Worm (Caenorhabditis elegans): ENCODE data around the gene R04F11.5.

Gene R04F11.5

ce11 chrV:12334387-12334786, 16.6 kb upstream of the R04F11.5 start:
- peak in 1 of 2 experiments; percentile 49 for TF ChIP-seq lsy-2 (tag; optimal IDR thresholded peaks at IDR 0.05)
- TF ChIP-seq nhr-129 (tag; optimal IDR thresholded peaks at IDR 0.05): peak; percentile 37
- peak; percentile 2 for TF ChIP-seq C34F6.9 (tag; optimal IDR thresholded peaks at IDR 0.05)
- TF ChIP-seq lin-11 (tag; optimal IDR thresholded peaks at IDR 0.05): no peak
- no peak for TF ChIP-seq lin-39 (tag; optimal IDR thresholded peaks at IDR 0.05)

DNA sequence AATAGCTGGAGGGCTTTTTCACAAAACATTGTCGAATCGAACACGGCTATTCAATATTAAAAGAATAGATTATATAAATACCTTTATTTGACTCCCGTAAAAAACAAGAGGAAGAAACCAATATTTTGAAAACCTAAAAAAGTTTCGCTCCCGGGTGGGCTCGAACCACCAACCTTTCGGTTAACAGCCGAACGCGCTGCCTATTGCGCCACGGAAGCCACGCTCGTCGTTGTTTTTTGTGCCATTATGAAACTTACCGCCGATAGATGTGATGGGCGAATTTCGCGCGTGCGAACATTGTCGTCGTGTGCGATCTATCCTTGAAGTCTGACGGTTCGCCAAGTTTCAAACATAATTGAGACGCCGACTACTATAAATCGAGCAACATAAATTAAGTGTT, 14.0 kb upstream of the R04F11.5 start:
- TF ChIP-seq nhr-21 (tag; optimal IDR thresholded peaks at IDR 0.05) (no peak), nhr-237 (tag; optimal IDR thresholded peaks at IDR 0.05) (no peak), unc-39 (tag; optimal IDR thresholded peaks at IDR 0.05) (no peak), crh-2 (tag; optimal IDR thresholded peaks at IDR 0.05) (peak; percentile 21), mbf-1 (tag; optimal IDR thresholded peaks at IDR 0.05) (no peak), nhr-10 (tag; optimal IDR thresholded peaks at IDR 0.05) (no peak), skn-1 (tag; optimal IDR thresholded peaks at IDR 0.05) (no peak), egl-27 (tag; optimal IDR thresholded peaks at IDR 0.05) (no peak), ztf-4 (tag; optimal IDR thresholded peaks at IDR 0.05) (no peak), peb-1 (tag; optimal IDR thresholded peaks at IDR 0.05) (no peak), mab-5 (tag; optimal IDR thresholded peaks at IDR 0.05) (no peak), ztf-1 (GFP tag; conservative IDR thresholded peaks at IDR 0.05) (no peak), fos-1 (tag; optimal IDR thresholded peaks at IDR 0.05) (no peak), unc-55 (GFP tag; optimal IDR thresholded peaks at IDR 0.05) (peak; percentile 41), aly-2 (tag; optimal IDR thresholded peaks at IDR 0.05) (no peak), ceh-16 (tag; optimal IDR thresholded peaks at IDR 0.05) (no peak), lin-13 (GFP tag; optimal IDR thresholded peaks at IDR 0.05) (no peak), ZK546.5 (tag; optimal IDR thresholded peaks at IDR 0.05) (no peak), Y55F3AM.14 (GFP tag; optimal IDR thresholded peaks at IDR 0.05) (no peak), F13H6.1 (tag; optimal IDR thresholded peaks at IDR 0.05) (peak; percentile 15), nhr-6 (tag; optimal IDR thresholded peaks at IDR 0.05) (no peak), alr-1 (tag; optimal IDR thresholded peaks at IDR 0.05) (no peak), mdl-1 (tag; optimal IDR thresholded peaks at IDR 0.05) (no peak), nhr-11 (tag; optimal IDR thresholded peaks at IDR 0.05) (no peak), elt-1 (tag; optimal IDR thresholded peaks at IDR 0.05) (no peak), sem-4 (tag; optimal IDR thresholded peaks at IDR 0.05) (no peak), R02D3.7 (tag; optimal IDR thresholded peaks at IDR 0.05) (no peak), ztf-11 (tag; optimal IDR thresholded peaks at IDR 0.05) (no peak), snpc-4 (tag; optimal IDR thresholded peaks at IDR 0.05) (no peak), sma-9 (GFP tag; optimal IDR thresholded peaks at IDR 0.05) (peak; percentile 43), sma-9 (tag; optimal IDR thresholded peaks at IDR 0.05) (no peak), zag-1 (tag; optimal IDR thresholded peaks at IDR 0.05) (no peak), blmp-1 (tag; optimal IDR thresholded peaks at IDR 0.05; ENCODE audit: insufficient read depth) (no peak), nhr-25 (tag; optimal IDR thresholded peaks at IDR 0.05) (no peak), sma-3 (GFP tag; optimal IDR thresholded peaks at IDR 0.05) (no peak), dmd-4 (tag; optimal IDR thresholded peaks at IDR 0.05) (no peak), C34F6.9 (tag; optimal IDR thresholded peaks at IDR 0.05) (no peak), nhr-129 (tag; optimal IDR thresholded peaks at IDR 0.05) (peak; percentile 42), ama-1 (optimal IDR thresholded peaks at IDR 0.05) (no peak), lin-39 (tag; optimal IDR thresholded peaks at IDR 0.05) (no peak), lsy-2 (tag; optimal IDR thresholded peaks at IDR 0.05) (peak in 1 of 2 experiments; percentile 30), elt-3 (tag; optimal IDR thresholded peaks at IDR 0.05) (no peak)

- no peak for TF ChIP-seq aly-2 (tag; optimal IDR thresholded peaks at IDR 0.05)
- no peak for TF ChIP-seq lin-13 (GFP tag; optimal IDR thresholded peaks at IDR 0.05)
- no peak for TF ChIP-seq dmd-4 (tag; optimal IDR thresholded peaks at IDR 0.05)
- no peak for TF ChIP-seq ceh-16 (tag; optimal IDR thresholded peaks at IDR 0.05)
- no peak for TF ChIP-seq unc-55 (GFP tag; optimal IDR thresholded peaks at IDR 0.05)
- no peak for TF ChIP-seq snpc-4 (tag; optimal IDR thresholded peaks at IDR 0.05)
- TF ChIP-seq zag-1 (tag; optimal IDR thresholded peaks at IDR 0.05): no peak
These were observed 11.4 kb upstream of the R04F11.5 start for ce11 chrV:12329173-12329572.

All from whole organism, L2 larva.